Worm (Caenorhabditis elegans) whole organism, L4 larva: ENCODE results near the gene timm-17B.1.

Experiments used
- ama-1 ChIP-seq: fragments of 150-350 bp; optimal IDR thresholded peaks from 2 replicates; lab custom pipeline; 2014; ENCODE audit warnings: inconsistent platforms, mixed read lengths
- egl-43 ChIP-seq: fragments of 200-800 bp; sonication (Bioruptor generic); IDR thresholded peaks from 2 replicates; pipeline ENCODE4 v1.3.6; 2022; ENCODE audit warnings: missing genetic modification reagents, missing genetic modification characterization, missing compliant biosample characterization
- nhr-28 ChIP-seq: fragments of 150-350 bp; optimal IDR thresholded peaks from 2 replicates; lab custom pipeline; 2014; ENCODE audit warnings: missing biosample characterization, missing genetic modification characterization
- nhr-76 ChIP-seq: fragments of 150-350 bp; optimal IDR thresholded peaks from 2 replicates; lab custom pipeline; 2014; ENCODE audit warnings: missing biosample characterization, missing genetic modification characterization

DNA sequence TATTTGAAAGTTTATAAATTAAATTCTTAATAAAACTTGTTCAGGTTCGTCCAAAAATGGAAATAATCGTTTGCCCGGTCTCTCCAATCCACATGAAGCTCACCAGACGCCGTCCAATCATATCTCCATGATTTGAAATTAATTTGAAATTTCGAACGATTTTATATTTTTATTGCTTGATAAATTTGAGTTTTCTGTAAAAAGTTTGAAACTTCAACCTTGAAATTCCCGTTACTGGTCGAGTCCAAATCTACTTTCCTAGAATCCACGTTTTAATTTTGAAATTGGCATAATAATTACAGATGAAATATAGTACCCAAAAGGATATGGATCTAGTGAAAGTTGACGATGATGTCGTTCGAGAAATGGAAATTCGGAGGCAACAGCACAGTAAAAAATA is 19.1 kb upstream of the timm-17B.1 start, which contains the start of gene npp-26:
- TF ChIP-seq ama-1 (lab: Kevin White, UChicago) (no peak), nhr-76 (tag; lab: Kevin White, UChicago) (no peak), nhr-28 (tag; lab: Kevin White, UChicago) (no peak), egl-43 (GFP tag; lab: Robert Waterston, UW) (no peak)
